Worm (Caenorhabditis elegans) whole organism, L4 larva: ENCODE results near the gene cku-80.

Source experiments
- F26F4.8 ChIP-seq: fragments of 200-800 bp; sonication (Bioruptor generic); conservative IDR thresholded peaks from 2 replicates; pipeline ENCODE4 v1.3.6; 2022; ENCODE audit warnings: missing genetic modification characterization, missing compliant biosample characterization
- F44E2.7 ChIP-seq: fragments of 200-800 bp; sonication (Bioruptor generic); IDR thresholded peaks from 2 replicates; pipeline ENCODE4 v2.1.2; 2022; ENCODE audit warnings: missing genetic modification characterization, missing compliant biosample characterization
- T20F7.1 ChIP-seq: fragments of 200-800 bp; sonication (Bioruptor generic); optimal IDR thresholded peaks from 2 replicates; lab custom pipeline; 2018; ENCODE audit warnings: mild to moderate bottlenecking, missing genetic modification characterization, missing compliant biosample characterization
- T26A8.4 ChIP-seq: fragments of 200-800 bp; sonication (Bioruptor generic); IDR thresholded peaks from 2 replicates; pipeline ENCODE4 v1.3.6; 2022; ENCODE audit warnings: missing genetic modification characterization, missing compliant biosample characterization
- Y105C5A.15 ChIP-seq: fragments of 200-800 bp; sonication (Bioruptor generic); IDR thresholded peaks from 2 replicates; pipeline ENCODE4 v1.3.6; 2022; ENCODE audit warnings: missing genetic modification characterization, missing compliant biosample characterization
- Y48G9A.11 ChIP-seq: fragments of 200-800 bp; sonication (Bioruptor generic); IDR thresholded peaks from 2 replicates; pipeline ENCODE4 v1.3.6; 2022; ENCODE audit warnings: missing genetic modification reagents, missing genetic modification characterization, missing compliant biosample characterization
- ZK546.5 ChIP-seq, 2 experiments: sonication (generic microtip); optimal IDR thresholded peaks; 2 replicates each; lab custom pipeline; 2017; ENCODE audit warnings: missing biosample characterization in 2 of 2, missing genetic modification characterization in 2 of 2
- aha-1 ChIP-seq: fragments of 150-350 bp; peaks from one replicate; lab custom pipeline; 2014; ENCODE audit warnings: missing biosample characterization, missing genetic modification characterization
- attf-4 ChIP-seq: sonication (generic microtip); optimal IDR thresholded peaks from 3 replicates; lab custom pipeline; 2017; ENCODE audit warnings: missing biosample characterization, missing genetic modification characterization
- ceh-44 ChIP-seq: fragments of 200-800 bp; sonication (Bioruptor generic); IDR thresholded peaks from 2 replicates; pipeline ENCODE4 v1.3.6; 2022; ENCODE audit warnings: missing genetic modification reagents, missing genetic modification characterization, missing compliant biosample characterization
- cey-2 ChIP-seq: sonication (generic microtip); optimal IDR thresholded peaks from 3 replicates; lab custom pipeline; 2017; ENCODE audit warnings: missing genetic modification characterization, mild to moderate bottlenecking, missing compliant biosample characterization, antibody characterized with exemption, borderline replicate concordance; ENCODE audit not compliant: insufficient read depth
- ctbp-1 ChIP-seq: fragments of 200-800 bp; sonication (Bioruptor generic); IDR thresholded peaks from 2 replicates; pipeline ENCODE4 v1.3.6; 2022; ENCODE audit warnings: missing genetic modification reagents, missing genetic modification characterization, missing compliant biosample characterization
- daf-16 ChIP-seq, 3 experiments: sonication (generic microtip); optimal IDR thresholded peaks; 2 replicates each; lab custom pipeline; 2016 to 2017; ENCODE audit warnings: missing genetic modification characterization in 3 of 3, missing genetic modification reagents in 3 of 3, mild to moderate bottlenecking in 2 of 3, missing compliant biosample characterization in 2 of 3, missing biosample characterization in 1 of 3, moderate library complexity in 1 of 3
- daf-19 ChIP-seq: fragments of 200-800 bp; sonication (Bioruptor generic); conservative IDR thresholded peaks from 2 replicates; pipeline ENCODE4 v1.3.6; 2022; ENCODE audit warnings: missing genetic modification characterization, missing compliant biosample characterization
- daf-8 ChIP-seq: fragments of 200-800 bp; sonication (Bioruptor generic); IDR thresholded peaks from 2 replicates; pipeline ENCODE4 v1.3.6; 2022; ENCODE audit warnings: missing genetic modification characterization, missing compliant biosample characterization
- dmd-6 ChIP-seq: fragments of 200-800 bp; sonication (Bioruptor generic); IDR thresholded peaks from 2 replicates; pipeline ENCODE4 v1.3.6; 2022; ENCODE audit warnings: missing genetic modification reagents, missing genetic modification characterization, missing compliant biosample characterization
- dmd-8 ChIP-seq: fragments of 200-800 bp; sonication (Bioruptor generic); IDR thresholded peaks from 2 replicates; pipeline ENCODE4 v1.3.6; 2022; ENCODE audit warnings: missing genetic modification characterization, missing compliant biosample characterization
- dmd-9 ChIP-seq: fragments of 200-800 bp; sonication (Bioruptor generic); IDR thresholded peaks from 2 replicates; pipeline ENCODE4 v1.3.6; 2022; ENCODE audit warnings: missing genetic modification reagents, missing genetic modification characterization, missing compliant biosample characterization
- dpl-1 ChIP-seq: fragments of 150-350 bp; optimal IDR thresholded peaks from 2 replicates; lab custom pipeline; 2014; ENCODE audit warnings: missing biosample characterization, missing genetic modification reagents, missing genetic modification characterization
- duxl-1 ChIP-seq: sonication (generic microtip); optimal IDR thresholded peaks from 2 replicates; lab custom pipeline; 2016; ENCODE audit warnings: mild to moderate bottlenecking, missing genetic modification characterization, moderate library complexity, missing compliant biosample characterization; ENCODE audit not compliant: poor library complexity
- egl-27 ChIP-seq: sonication (generic microtip); optimal IDR thresholded peaks from 3 replicates; lab custom pipeline; 2017; ENCODE audit warnings: missing biosample characterization, missing genetic modification reagents, missing genetic modification characterization
- fkh-10 ChIP-seq: fragments of 150-350 bp; optimal IDR thresholded peaks from 2 replicates; lab custom pipeline; 2014; ENCODE audit warnings: missing biosample characterization, missing genetic modification reagents, missing genetic modification characterization
- hlh-30 ChIP-seq: sonication (generic microtip); optimal IDR thresholded peaks from 2 replicates; lab custom pipeline; 2017; ENCODE audit warnings: antibody characterized with exemption, mild to moderate bottlenecking, missing genetic modification characterization, missing compliant biosample characterization; ENCODE audit not compliant: insufficient read depth
- hmg-1.1 ChIP-seq: fragments of 200-800 bp; sonication (Bioruptor generic); IDR thresholded peaks from 2 replicates; pipeline ENCODE4 v1.3.6; 2022; ENCODE audit warnings: missing genetic modification reagents, missing genetic modification characterization, missing compliant biosample characterization
- lim-7 ChIP-seq: fragments of 200-800 bp; sonication (Bioruptor generic); IDR thresholded peaks from 2 replicates; pipeline ENCODE4 v1.3.6; 2022; ENCODE audit warnings: missing genetic modification characterization, missing compliant biosample characterization
- lin-1 ChIP-seq: fragments of 200-800 bp; sonication (Bioruptor generic); IDR thresholded peaks from 2 replicates; pipeline ENCODE4 v1.3.6; 2022; ENCODE audit warnings: missing genetic modification reagents, missing genetic modification characterization, missing compliant biosample characterization
- lin-13 ChIP-seq: fragments of 150-350 bp; optimal IDR thresholded peaks from 2 replicates; lab custom pipeline; 2014; ENCODE audit warnings: missing biosample characterization, missing genetic modification reagents, missing genetic modification characterization
- lin-38 ChIP-seq: fragments of 200-800 bp; sonication (Bioruptor generic); IDR thresholded peaks from 2 replicates; pipeline ENCODE4 v1.3.6; 2022; ENCODE audit warnings: missing genetic modification reagents, missing genetic modification characterization, missing compliant biosample characterization
- madf-9 ChIP-seq: fragments of 200-800 bp; sonication (Bioruptor generic); conservative IDR thresholded peaks from 2 replicates; pipeline ENCODE4 v1.3.6; 2022; ENCODE audit warnings: missing genetic modification reagents, missing genetic modification characterization, missing compliant biosample characterization
- mdt-29 ChIP-seq: fragments of 200-800 bp; sonication (Bioruptor generic); IDR thresholded peaks from 2 replicates; pipeline ENCODE4 v1.3.6; 2022; ENCODE audit warnings: missing genetic modification reagents, missing genetic modification characterization, missing compliant biosample characterization
- mes-2 ChIP-seq: sonication (generic microtip); optimal IDR thresholded peaks from 2 replicates; lab custom pipeline; 2016; ENCODE audit warnings: missing genotype, mild to moderate bottlenecking, missing genetic modification characterization, missing compliant biosample characterization; ENCODE audit not compliant: poor library complexity, severe bottlenecking
- mxl-2 ChIP-seq: fragments of 200-800 bp; sonication (Bioruptor generic); conservative IDR thresholded peaks from 2 replicates; pipeline ENCODE4 v1.3.6; 2022; ENCODE audit warnings: missing genetic modification reagents, missing genetic modification characterization, missing compliant biosample characterization
- nhr-25 ChIP-seq: sonication (generic microtip); optimal IDR thresholded peaks from 2 replicates; lab custom pipeline; 2017; ENCODE audit warnings: missing genetic modification characterization, mild to moderate bottlenecking, missing compliant biosample characterization, antibody characterized with exemption, moderate library complexity, borderline replicate concordance; ENCODE audit not compliant: insufficient read depth
- nhr-28 ChIP-seq: fragments of 150-350 bp; optimal IDR thresholded peaks from 2 replicates; lab custom pipeline; 2014; ENCODE audit warnings: missing biosample characterization, missing genetic modification characterization
- nhr-41 ChIP-seq: fragments of 200-800 bp; sonication (Bioruptor generic); IDR thresholded peaks from 2 replicates; pipeline ENCODE4 v1.3.6; 2022; ENCODE audit warnings: missing genetic modification reagents, missing genetic modification characterization, missing compliant biosample characterization
- nhr-42 ChIP-seq: fragments of 200-800 bp; sonication (Bioruptor generic); IDR thresholded peaks from 2 replicates; pipeline ENCODE4 v1.3.6; 2022; ENCODE audit warnings: missing genetic modification characterization, missing compliant biosample characterization
- nhr-76 ChIP-seq: fragments of 150-350 bp; optimal IDR thresholded peaks from 2 replicates; lab custom pipeline; 2014; ENCODE audit warnings: missing biosample characterization, missing genetic modification characterization
- snpc-4 ChIP-seq: fragments of 150-350 bp; optimal IDR thresholded peaks from 2 replicates; lab custom pipeline; 2014; ENCODE audit warnings: missing biosample characterization, missing genetic modification characterization
- spr-1 ChIP-seq: sonication (generic microtip); optimal IDR thresholded peaks from 2 replicates; lab custom pipeline; 2016; ENCODE audit warnings: mild to moderate bottlenecking, missing genetic modification characterization, missing compliant biosample characterization
- spr-3 ChIP-seq: fragments of 200-800 bp; sonication (Bioruptor generic); optimal IDR thresholded peaks from 2 replicates; lab custom pipeline; 2018; ENCODE audit warnings: mild to moderate bottlenecking, missing genetic modification characterization, missing compliant biosample characterization
- tra-1 ChIP-seq: fragments of 200-800 bp; sonication (Bioruptor generic); IDR thresholded peaks from 2 replicates; pipeline ENCODE4 v1.3.6; 2022; ENCODE audit warnings: missing genetic modification reagents, missing genetic modification characterization, missing compliant biosample characterization
- vab-7 ChIP-seq: fragments of 200-800 bp; sonication (Bioruptor generic); IDR thresholded peaks from 2 replicates; pipeline ENCODE4 v1.3.6; 2022; ENCODE audit warnings: missing genetic modification reagents, missing genetic modification characterization, missing compliant biosample characterization
- zfp-2 ChIP-seq: sonication (generic microtip); optimal IDR thresholded peaks from 2 replicates; lab custom pipeline; 2016; ENCODE audit warnings: mild to moderate bottlenecking, missing genetic modification characterization, missing compliant biosample characterization
- ztf-11 ChIP-seq: fragments of 150-350 bp; optimal IDR thresholded peaks from 2 replicates; lab custom pipeline; 2014; ENCODE audit warnings: missing biosample characterization, missing genetic modification characterization
- ztf-7 ChIP-seq: fragments of 150-350 bp; optimal IDR thresholded peaks from 2 replicates; lab custom pipeline; 2014; ENCODE audit warnings: missing biosample characterization, missing genetic modification characterization

The cku-80 gene

ce11 chrIII:4414041-4414440 is 5.6 kb upstream of the cku-80 start (continued):
- TF ChIP-seq tra-1 = peak; percentile 51; the same call in 1 of the 2 replicates
- TF ChIP-seq hlh-30 (tag; lab: Kevin White, UChicago) = peak; percentile 36
- TF ChIP-seq aha-1 = peak; percentile 83
- peak in 1 of 2 experiments; percentile 13 for TF ChIP-seq daf-16 (GFP tag; optimal IDR thresholded peaks at IDR 0.05; lab: Kevin White, UChicago)
- TF ChIP-seq daf-16 (tag; optimal IDR thresholded peaks at IDR 0.05; lab: Kevin White, UChicago) = peak; percentile 7
- peak; percentile 41 for TF ChIP-seq dpl-1 (GFP tag; lab: Kevin White, UChicago)
- TF ChIP-seq T20F7.1 = peak; percentile 28

ce11 chrIII:4415135-4415534 is 4.5 kb upstream of the cku-80 start, which contains the start of gene R07E5.11:
R07E5.11 (minus strand) TSS chrIII:4415235.
- TF ChIP-seq mxl-2 = no peak
- no peak for TF ChIP-seq mes-2 (tag; lab: Kevin White, UChicago)
- no peak for TF ChIP-seq daf-8
- no peak for TF ChIP-seq F44E2.7 (GFP tag; lab: Robert Waterston, UW)
- no peak for TF ChIP-seq egl-27
- TF ChIP-seq ceh-44 (GFP tag; lab: Robert Waterston, UW) = no peak
- TF ChIP-seq ZK546.5 (tag; optimal IDR thresholded peaks at IDR 0.05; lab: Kevin White, UChicago) = no peak
- no peak for TF ChIP-seq T26A8.4
- no peak for TF ChIP-seq nhr-25 (tag; lab: Kevin White, UChicago)
- no peak for TF ChIP-seq lin-13 (GFP tag; lab: Kevin White, UChicago)

ce11 chrIII:4417956-4418355 is 1.7 kb upstream of the cku-80 start, which contains the start of the genes R07E5.19 and pdcd-2:
R07E5.19 (minus strand) TSS chrIII:4418056.
pdcd-2 (minus strand) TSS chrIII:4418057.
- TF ChIP-seq cey-2 = no peak
- no peak for TF ChIP-seq lin-13 (GFP tag; lab: Kevin White, UChicago)
- TF ChIP-seq attf-4 (tag; lab: Kevin White, UChicago) = no peak
- no peak for TF ChIP-seq daf-19 (GFP tag; lab: Robert Waterston, UW)
- no peak for TF ChIP-seq zfp-2 (tag; lab: Kevin White, UChicago)
- TF ChIP-seq ztf-11 (tag; lab: Kevin White, UChicago) = no peak
- TF ChIP-seq fkh-10 (GFP tag; lab: Kevin White, UChicago) = no peak
- no peak for TF ChIP-seq ctbp-1 (GFP tag; lab: Robert Waterston, UW)
- no peak for TF ChIP-seq madf-9 (GFP tag; lab: Robert Waterston, UW)
- TF ChIP-seq nhr-28 (tag; lab: Kevin White, UChicago) = no peak
- TF ChIP-seq ztf-7 (tag; lab: Kevin White, UChicago) = no peak
- TF ChIP-seq spr-3 (GFP tag; lab: Kevin White, UChicago) = no peak
- TF ChIP-seq F26F4.8 = no peak
- TF ChIP-seq nhr-76 (tag; lab: Kevin White, UChicago) = no peak
- TF ChIP-seq, all 104 proteins: peak for 0

- TF ChIP-seq nhr-41 (0 out of 2 replicates have a peak, but pooled peaks have one; percentile 28), dmd-9 (GFP tag; lab: Robert Waterston, UW) (peak; percentile 69; the same call in 1 of the 2 replicates), spr-1 (tag; lab: Kevin White, UChicago) (peak; percentile 43), F26F4.8 (peak; percentile 81), lin-38 (peak; percentile 83), hmg-1.1 (GFP tag; lab: Robert Waterston, UW) (peak; percentile 87), lin-1 (GFP tag; lab: Robert Waterston, UW) (peak; percentile 73; the same call in 1 of the 2 replicates), snpc-4 (tag; lab: Kevin White, UChicago) (peak; percentile 82), nhr-42 (GFP tag; lab: Robert Waterston, UW) (peak; percentile 49; the same call in 1 of the 2 replicates), F44E2.7 (GFP tag; lab: Robert Waterston, UW) (0 out of 2 replicates have a peak, but pooled peaks have one; percentile 83), vab-7 (GFP tag; lab: Robert Waterston, UW) (peak; percentile 89), Y48G9A.11 (peak; percentile 80), ceh-44 (GFP tag; lab: Robert Waterston, UW) (0 out of 2 replicates have a peak, but pooled peaks have one; percentile 40), duxl-1 (peak; percentile 29), mdt-29 (GFP tag; lab: Robert Waterston, UW) (0 out of 2 replicates have a peak, but pooled peaks have one; percentile 31), dmd-8 (GFP tag; lab: Robert Waterston, UW) (peak; percentile 72), lim-7 (GFP tag; lab: Robert Waterston, UW) (peak; percentile 88), Y105C5A.15 (GFP tag; lab: Robert Waterston, UW) (peak; percentile 57; the same call in 1 of the 2 replicates), dmd-6 (peak; percentile 75)
Measured at ce11 chrIII:4426711-4427218, 7.1 kb downstream of the cku-80 start.
